Fruit fly (Drosophila melanogaster): ENCODE measurements around the gene nol.
"Not testable (repeated sequence)": the region's sequence is repeated elsewhere in the genome, so short reads cannot be mapped to it uniquely, and the experiment has no call there.

Gene nol

dm6 chr3L:11125636-11126532, 4.8 kb upstream of the nol start:
- peak; percentile 72 for TF ChIP-seq CG17801 (GFP tag; optimal IDR thresholded peaks at IDR 0.05; ENCODE audit: partially characterized antibody)

dm6 chr3L:11132055-11132454, 1.4 kb downstream of the nol start, which contains the start of gene CG32074:
Gene CG32074 (minus strand): TSS chr3L:11132322.
- not testable (repeated sequence) for TF ChIP-seq CG17801 (GFP tag; optimal IDR thresholded peaks at IDR 0.05; ENCODE audit: partially characterized antibody)

dm6 chr3L:11134886-11135285, 4.3 kb downstream of the nol start, which contains the start of gene CG14143:
Gene CG14143 (plus strand): TSS chr3L:11134987.
- TF ChIP-seq CG17801 (GFP tag; optimal IDR thresholded peaks at IDR 0.05; ENCODE audit: partially characterized antibody), result not testable (repeated sequence)

dm6 chr3L:11135846-11136245, 5.2 kb downstream of the nol start, which contains the start of gene IRSp53:
Gene IRSp53 (plus strand): TSS chr3L:11136049.
- no peak for TF ChIP-seq CG17801 (GFP tag; optimal IDR thresholded peaks at IDR 0.05; ENCODE audit: partially characterized antibody)

dm6 chr3L:11136349-11136748, 5.7 kb downstream of the nol start:
- TF ChIP-seq CG17801 (GFP tag; optimal IDR thresholded peaks at IDR 0.05; ENCODE audit: partially characterized antibody), result no peak

dm6 chr3L:11138862-11139261, 8.2 kb downstream of the nol start:
- TF ChIP-seq CG17801 (GFP tag; optimal IDR thresholded peaks at IDR 0.05; ENCODE audit: partially characterized antibody), result no peak

dm6 chr3L:11145065-11145464, 14.4 kb downstream of the nol start:
- TF ChIP-seq CG17801 (GFP tag; optimal IDR thresholded peaks at IDR 0.05; ENCODE audit: partially characterized antibody), result no peak

- no peak for TF ChIP-seq CG17801 (GFP tag; optimal IDR thresholded peaks at IDR 0.05; ENCODE audit: partially characterized antibody)
These were observed 17.0 kb downstream of the nol start for dm6 chr3L:11147675-11148074.

- TF ChIP-seq CG17801 (GFP tag; optimal IDR thresholded peaks at IDR 0.05; ENCODE audit: partially characterized antibody), result no peak
These were observed 18.0 kb downstream of the nol start for dm6 chr3L:11148478-11149251.

- no peak for TF ChIP-seq CG17801 (GFP tag; optimal IDR thresholded peaks at IDR 0.05; ENCODE audit: partially characterized antibody)
These were observed 20.2 kb downstream of the nol start, which contains the start of gene CG6216 for dm6 chr3L:11150735-11151287. Gene CG6216 (minus strand): TSS chr3L:11150785.

dm6 chr3L:11155380-11155779, 24.7 kb downstream of the nol start:
- TF ChIP-seq CG17801 (GFP tag; optimal IDR thresholded peaks at IDR 0.05; ENCODE audit: partially characterized antibody), result no peak

dm6 chr3L:11164899-11165298, 34.3 kb downstream of the nol start, which contains the start of gene Alg10:
Gene Alg10 (plus strand): TSS chr3L:11164971.
- TF ChIP-seq CG17801 (GFP tag; optimal IDR thresholded peaks at IDR 0.05; ENCODE audit: partially characterized antibody), result no peak

dm6 chr3L:11169299-11170181, 38.9 kb downstream of the nol start, which contains the start of the genes wls and Adck5:
Gene wls (minus strand): TSS chr3L:11169625.
Gene Adck5 (plus strand): TSS chr3L:11169817.
- peak; percentile 75 for TF ChIP-seq CG17801 (GFP tag; optimal IDR thresholded peaks at IDR 0.05; ENCODE audit: partially characterized antibody)

- no peak for TF ChIP-seq CG17801 (GFP tag; optimal IDR thresholded peaks at IDR 0.05; ENCODE audit: partially characterized antibody)
These were observed 42.5 kb downstream of the nol start, which contains the start of gene CG14142 for dm6 chr3L:11173049-11173564. Gene CG14142 (plus strand): TSS chr3L:11173514.
